In the genomic region with DNA sequence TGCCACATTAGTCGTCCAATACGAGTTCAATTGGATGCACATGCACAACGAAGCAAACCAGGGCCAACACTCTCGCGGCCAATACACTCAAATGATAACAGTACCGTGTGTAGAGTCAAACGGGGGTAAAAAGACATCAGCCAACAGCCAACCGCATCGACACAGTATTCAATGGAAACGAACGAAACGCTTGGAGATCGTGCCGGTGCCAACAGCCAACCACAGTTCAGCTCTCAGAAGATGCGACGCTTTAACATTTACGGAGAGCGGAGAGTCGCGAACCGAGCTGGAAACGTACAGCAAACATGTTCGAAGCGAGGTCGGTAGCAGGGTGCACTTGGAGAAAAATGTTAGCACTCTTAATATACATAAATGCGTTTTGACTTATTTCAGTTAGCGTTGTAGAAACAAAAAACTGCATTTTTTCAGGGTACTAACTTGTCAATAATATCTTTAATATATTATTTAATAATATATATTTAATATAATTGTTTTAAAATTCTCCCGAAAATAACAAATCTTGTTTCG, we compare ENCODE assay signal across 1 fruit fly cellular context.
TF ChIP-seq lines count a peak whose summit lies in the region.

No protein-coding gene starts in this region.

TF ChIP-seq in whole organism, embryonic, 481 proteins besides CTCF, POLR2A, EP300 and RAD21 (continued from another document and continues in another):
- peak; percentile 46 for TF ChIP-seq CG9437 (GFP tag; optimal IDR thresholded peaks at IDR 0.05; lab: Kevin White, UChicago)
- no peak for TF ChIP-seq gcm2 (GFP tag; optimal IDR thresholded peaks at IDR 0.05; lab: Kevin White, UChicago)
- peak; percentile 61 for TF ChIP-seq Hr3 (GFP tag; optimal IDR thresholded peaks at IDR 0.05; lab: Kevin White, UChicago)
- peak; percentile 80 for TF ChIP-seq CG17829 (tag; optimal IDR thresholded peaks at IDR 0.05; lab: Kevin White, UChicago)
- peak; percentile 10 for TF ChIP-seq lbe (GFP tag; optimal IDR thresholded peaks at IDR 0.05; lab: Kevin White, UChicago)
- TF ChIP-seq Camta (GFP tag; optimal IDR thresholded peaks at IDR 0.05; lab: Kevin White, UChicago) = no peak
- no peak for TF ChIP-seq CG6175 (GFP tag; IDR thresholded peaks at IDR 0.05; lab: Robert Waterston, UW)
- TF ChIP-seq sima (GFP tag; optimal IDR thresholded peaks at IDR 0.05; lab: Kevin White, UChicago) = no peak
- peak; percentile 50 for TF ChIP-seq CG4820 (GFP tag; optimal IDR thresholded peaks at IDR 0.05; lab: Kevin White, UChicago)
- peak; percentile 69 for TF ChIP-seq Drgx (GFP tag; IDR thresholded peaks at IDR 0.05; lab: Robert Waterston, UW)
- peak; percentile 60; the same call in 1 of the 2 replicates for TF ChIP-seq CG1024 (GFP tag; IDR thresholded peaks at IDR 0.05; lab: Robert Waterston, UW)
- no peak for TF ChIP-seq Bteb2 (GFP tag; optimal IDR thresholded peaks at IDR 0.05; lab: Kevin White, UChicago)
- TF ChIP-seq D (optimal IDR thresholded peaks at IDR 0.05; lab: Kevin White, UChicago) = no peak
- TF ChIP-seq D (GFP tag; optimal IDR thresholded peaks at IDR 0.05; lab: Kevin White, UChicago) = peak; percentile 68
- TF ChIP-seq luna (GFP tag; optimal IDR thresholded peaks at IDR 0.05; lab: Kevin White, UChicago) = no peak
- TF ChIP-seq sens-2 (GFP tag; IDR thresholded peaks at IDR 0.05; lab: Robert Waterston, UW) = 0 out of 2 replicates have a peak, but pooled peaks have one; percentile 53
- no peak for TF ChIP-seq HHEX (GFP tag; optimal IDR thresholded peaks at IDR 0.05; lab: Kevin White, UChicago)
- TF ChIP-seq CG1602 (GFP tag; optimal IDR thresholded peaks at IDR 0.05; lab: Kevin White, UChicago) = peak; percentile 59
- no peak for TF ChIP-seq stc (GFP tag; IDR thresholded peaks at IDR 0.05; lab: Robert Waterston, UW)
- TF ChIP-seq CG4404 (GFP tag; IDR thresholded peaks at IDR 0.05; lab: Robert Waterston, UW) = no peak
- no peak for TF ChIP-seq Pdp1 (GFP tag; optimal IDR thresholded peaks at IDR 0.05; lab: Kevin White, UChicago)
- peak; percentile 41 for TF ChIP-seq CG18764 (GFP tag; optimal IDR thresholded peaks at IDR 0.05; lab: Kevin White, UChicago)
- no peak for TF ChIP-seq CG2129 (GFP tag; IDR thresholded peaks at IDR 0.05; lab: Robert Waterston, UW; ENCODE audit: partially characterized antibody)
- TF ChIP-seq Lhr (GFP tag; optimal IDR thresholded peaks at IDR 0.05; lab: Kevin White, UChicago) = peak; percentile 1
- TF ChIP-seq Oaz (GFP tag; IDR thresholded peaks at IDR 0.05; lab: Robert Waterston, UW) = no peak
- no peak for TF ChIP-seq Fer2 (tag; optimal IDR thresholded peaks at IDR 0.05; lab: Kevin White, UChicago)
- no peak for TF ChIP-seq abd-A (tag; optimal IDR thresholded peaks at IDR 0.05; lab: Kevin White, UChicago)
- TF ChIP-seq CG8388 (GFP tag; optimal IDR thresholded peaks at IDR 0.05; lab: Kevin White, UChicago) = peak; percentile 68
- no peak for TF ChIP-seq Mrtf (GFP tag; IDR thresholded peaks at IDR 0.05; lab: Robert Waterston, UW)
- 0 out of 2 replicates have a peak, but pooled peaks have one; percentile 44 for TF ChIP-seq HLH3B (GFP tag; IDR thresholded peaks at IDR 0.05; lab: Robert Waterston, UW)
- peak; percentile 45 for TF ChIP-seq CG17385 (GFP tag; optimal IDR thresholded peaks at IDR 0.05; lab: Kevin White, UChicago)
- TF ChIP-seq disco-r (GFP tag; optimal IDR thresholded peaks at IDR 0.05; lab: Kevin White, UChicago) = no peak
- TF ChIP-seq Usf (GFP tag; optimal IDR thresholded peaks at IDR 0.05; lab: Kevin White, UChicago) = no peak
- no peak for TF ChIP-seq Dip2 (GFP tag; IDR thresholded peaks at IDR 0.05; lab: Robert Waterston, UW)
- no peak for TF ChIP-seq TFAM (GFP tag; optimal IDR thresholded peaks at IDR 0.05; lab: Kevin White, UChicago)
- peak; percentile 28 for TF ChIP-seq ewg (GFP tag; optimal IDR thresholded peaks at IDR 0.05; lab: Kevin White, UChicago)
- peak; percentile 50 for TF ChIP-seq lmd (GFP tag; IDR thresholded peaks at IDR 0.05; lab: Robert Waterston, UW)
- TF ChIP-seq CG11504 (tag; optimal IDR thresholded peaks at IDR 0.05; lab: Kevin White, UChicago) = no peak
- TF ChIP-seq crol (GFP tag; IDR thresholded peaks at IDR 0.05; lab: Robert Waterston, UW) = no peak
- peak; percentile 97 for TF ChIP-seq Nf-YC (tag; optimal IDR thresholded peaks at IDR 0.05; lab: Kevin White, UChicago)
- peak; percentile 33 for TF ChIP-seq CG8359 (GFP tag; optimal IDR thresholded peaks at IDR 0.05; lab: Kevin White, UChicago; ENCODE audit: borderline replicate concordance)
- TF ChIP-seq CG15514 (GFP tag; optimal IDR thresholded peaks at IDR 0.05; lab: Kevin White, UChicago) = no peak
- TF ChIP-seq al (GFP tag; IDR thresholded peaks at IDR 0.05; lab: Robert Waterston, UW) = no peak
- TF ChIP-seq Antp (GFP tag; optimal IDR thresholded peaks at IDR 0.05; lab: Kevin White, UChicago) = no peak
- no peak for TF ChIP-seq danr (GFP tag; IDR thresholded peaks at IDR 0.05; lab: Robert Waterston, UW)
- no peak for TF ChIP-seq dm (GFP tag; optimal IDR thresholded peaks at IDR 0.05; lab: Kevin White, UChicago)
- TF ChIP-seq CG15479 (GFP tag; optimal IDR thresholded peaks at IDR 0.05; lab: Kevin White, UChicago) = no peak
- TF ChIP-seq ems (GFP tag; optimal IDR thresholded peaks at IDR 0.05; lab: Kevin White, UChicago) = no peak
- no peak for TF ChIP-seq hkb (optimal IDR thresholded peaks at IDR 0.05; lab: Kevin White, UChicago)
- TF ChIP-seq hkb (GFP tag; IDR thresholded peaks at IDR 0.05; lab: Robert Waterston, UW) = peak; percentile 72
- TF ChIP-seq scrt (GFP tag; optimal IDR thresholded peaks at IDR 0.05; lab: Kevin White, UChicago) = no peak
- no peak for TF ChIP-seq btn (GFP tag; optimal IDR thresholded peaks at IDR 0.05; lab: Kevin White, UChicago)
- TF ChIP-seq shn (GFP tag; optimal IDR thresholded peaks at IDR 0.05; lab: Kevin White, UChicago) = no peak
- TF ChIP-seq CG7786 (GFP tag; optimal IDR thresholded peaks at IDR 0.05; lab: Kevin White, UChicago) = no peak
- TF ChIP-seq Hey (tag; optimal IDR thresholded peaks at IDR 0.05; lab: Kevin White, UChicago) = no peak
- no peak for TF ChIP-seq fru (optimal IDR thresholded peaks at IDR 0.05; lab: Kevin White, UChicago)
- TF ChIP-seq dimm (GFP tag; IDR thresholded peaks at IDR 0.05; lab: Robert Waterston, UW) = 0 out of 2 replicates have a peak, but pooled peaks have one; percentile 15
- TF ChIP-seq CG34422 (GFP tag; IDR thresholded peaks at IDR 0.05; lab: Robert Waterston, UW) = peak; percentile 68; the same call in 2 of the 3 replicates
- TF ChIP-seq CHES-1-like (GFP tag; optimal IDR thresholded peaks at IDR 0.05; lab: Kevin White, UChicago) = no peak
- peak; percentile 35 for TF ChIP-seq CG1233 (GFP tag; optimal IDR thresholded peaks at IDR 0.05; lab: Kevin White, UChicago)
- no peak for TF ChIP-seq knrl (GFP tag; IDR thresholded peaks at IDR 0.05; lab: Robert Waterston, UW; ENCODE audit: partially characterized antibody)
- no peak for TF ChIP-seq nau (GFP tag; optimal IDR thresholded peaks at IDR 0.05; lab: Kevin White, UChicago)
- peak; percentile 8; the same call in 1 of the 2 replicates for TF ChIP-seq Gsc (GFP tag; IDR thresholded peaks at IDR 0.05; lab: Robert Waterston, UW)
- TF ChIP-seq hb (GFP tag; IDR thresholded peaks at IDR 0.05; lab: Robert Waterston, UW; ENCODE audit: partially characterized antibody) = no peak
- no peak for TF ChIP-seq kay (GFP tag; optimal IDR thresholded peaks at IDR 0.05; lab: Kevin White, UChicago)
- TF ChIP-seq Vsx1 (GFP tag; optimal IDR thresholded peaks at IDR 0.05; lab: Kevin White, UChicago) = peak; percentile 59
- no peak for TF ChIP-seq BEAF-32 (GFP tag; optimal IDR thresholded peaks at IDR 0.05; lab: Kevin White, UChicago)
- TF ChIP-seq CG2116 (GFP tag; optimal IDR thresholded peaks at IDR 0.05; lab: Kevin White, UChicago) = peak; percentile 28
- no peak for TF ChIP-seq CG17912 (GFP tag; optimal IDR thresholded peaks at IDR 0.05; lab: Kevin White, UChicago)
- TF ChIP-seq onecut (GFP tag; IDR thresholded peaks at IDR 0.05; lab: Robert Waterston, UW) = no peak
- no peak for TF ChIP-seq CG6854 (GFP tag; optimal IDR thresholded peaks at IDR 0.05; lab: Kevin White, UChicago)
- TF ChIP-seq CG12942 (GFP tag; optimal IDR thresholded peaks at IDR 0.05; lab: Kevin White, UChicago) = peak; percentile 27
- TF ChIP-seq CG2712 (tag; optimal IDR thresholded peaks at IDR 0.05; lab: Kevin White, UChicago) = peak; percentile 85
- peak; percentile 72 for TF ChIP-seq tgo (GFP tag; IDR thresholded peaks at IDR 0.05; lab: Robert Waterston, UW)
- TF ChIP-seq Dll (GFP tag; IDR thresholded peaks at IDR 0.05; lab: Robert Waterston, UW; ENCODE audit: partially characterized antibody) = no peak
- no peak for TF ChIP-seq Mad (GFP tag; optimal IDR thresholded peaks at IDR 0.05; lab: Kevin White, UChicago)
- TF ChIP-seq CG13775 (GFP tag; optimal IDR thresholded peaks at IDR 0.05; lab: Kevin White, UChicago) = peak; percentile 64
- TF ChIP-seq CG12769 (tag; optimal IDR thresholded peaks at IDR 0.05; lab: Kevin White, UChicago) = no peak
- TF ChIP-seq cato (GFP tag; optimal IDR thresholded peaks at IDR 0.05; lab: Kevin White, UChicago; ENCODE audit: borderline replicate concordance) = peak; percentile 3
- TF ChIP-seq gem (tag; optimal IDR thresholded peaks at IDR 0.05; lab: Kevin White, UChicago) = peak; percentile 87
- TF ChIP-seq emc (GFP tag; optimal IDR thresholded peaks at IDR 0.05; lab: Kevin White, UChicago) = no peak
- TF ChIP-seq CG32532 (GFP tag; IDR thresholded peaks at IDR 0.05; lab: Robert Waterston, UW) = peak; percentile 72; the same call in 1 of the 2 replicates
- peak; percentile 83 for TF ChIP-seq Med (GFP tag; lab: Kevin White, UChicago)
- TF ChIP-seq CG10565 (GFP tag; optimal IDR thresholded peaks at IDR 0.05; lab: Kevin White, UChicago) = no peak
- TF ChIP-seq CG3281 (GFP tag; optimal IDR thresholded peaks at IDR 0.05; lab: Kevin White, UChicago) = no peak
- TF ChIP-seq ftz-f1 (GFP tag; optimal IDR thresholded peaks at IDR 0.05; lab: Kevin White, UChicago) = no peak
- no peak for TF ChIP-seq toy (GFP tag; IDR thresholded peaks at IDR 0.05; lab: Robert Waterston, UW)
- TF ChIP-seq gro (GFP tag; optimal IDR thresholded peaks at IDR 0.05; lab: Kevin White, UChicago) = no peak
- TF ChIP-seq insv (GFP tag; optimal IDR thresholded peaks at IDR 0.05; lab: Kevin White, UChicago) = peak in 1 of 2 experiments; percentile 31
- 0 out of 3 replicates have a peak, but pooled peaks have one; percentile 21 for TF ChIP-seq Aef1 (GFP tag; IDR thresholded peaks at IDR 0.05; lab: Robert Waterston, UW)
- TF ChIP-seq amos (GFP tag; IDR thresholded peaks at IDR 0.05; lab: Robert Waterston, UW; ENCODE audit: partially characterized antibody) = no peak
- TF ChIP-seq inv (GFP tag; IDR thresholded peaks at IDR 0.05; lab: Robert Waterston, UW; ENCODE audit: partially characterized antibody) = no peak
- TF ChIP-seq NC2α (GFP tag; optimal IDR thresholded peaks at IDR 0.05; lab: Kevin White, UChicago) = no peak
- TF ChIP-seq CoRest (tag; optimal IDR thresholded peaks at IDR 0.05; lab: Kevin White, UChicago) = peak; percentile 75
- TF ChIP-seq gce (GFP tag; IDR thresholded peaks at IDR 0.05; lab: Robert Waterston, UW) = peak; percentile 47; the same call in 1 of the 3 replicates
- no peak for TF ChIP-seq mld (GFP tag; IDR thresholded peaks at IDR 0.05; lab: Robert Waterston, UW; ENCODE audit: partially characterized antibody)
- no peak for TF ChIP-seq nom (GFP tag; optimal IDR thresholded peaks at IDR 0.05; lab: Kevin White, UChicago)
- TF ChIP-seq CG14667 (GFP tag; IDR thresholded peaks at IDR 0.05; lab: Robert Waterston, UW) = peak; percentile 47; the same call in 1 of the 2 replicates
- no peak for TF ChIP-seq stwl (tag; optimal IDR thresholded peaks at IDR 0.05; lab: Kevin White, UChicago)
- TF ChIP-seq CG8281 (tag; optimal IDR thresholded peaks at IDR 0.05; lab: Kevin White, UChicago) = peak; percentile 30
- peak; percentile 7 for TF ChIP-seq CG6765 (GFP tag; optimal IDR thresholded peaks at IDR 0.05; lab: Kevin White, UChicago)
- no peak for TF ChIP-seq sr (GFP tag; IDR thresholded peaks at IDR 0.05; lab: Robert Waterston, UW)
- TF ChIP-seq CG12071 (GFP tag; optimal IDR thresholded peaks at IDR 0.05; lab: Kevin White, UChicago) = no peak
- no peak for TF ChIP-seq CG31365 (tag; optimal IDR thresholded peaks at IDR 0.05; lab: Kevin White, UChicago)
- TF ChIP-seq nmo (GFP tag; optimal IDR thresholded peaks at IDR 0.05; lab: Kevin White, UChicago) = peak; percentile 82
- TF ChIP-seq Lim3 (GFP tag; IDR thresholded peaks at IDR 0.05; lab: Robert Waterston, UW) = 0 out of 2 replicates have a peak, but pooled peaks have one; percentile 17
- TF ChIP-seq bigmax (GFP tag; optimal IDR thresholded peaks at IDR 0.05; lab: Kevin White, UChicago) = no peak
- TF ChIP-seq Elba2 (GFP tag; optimal IDR thresholded peaks at IDR 0.05; lab: Kevin White, UChicago) = peak; percentile 51
- TF ChIP-seq Trl (optimal IDR thresholded peaks at IDR 0.05; lab: Kevin White, UChicago) = peak; percentile 42 to 76
- TF ChIP-seq Trl (GFP tag; optimal IDR thresholded peaks at IDR 0.05; lab: Kevin White, UChicago) = no peak
- no peak for TF ChIP-seq CG3163 (GFP tag; optimal IDR thresholded peaks at IDR 0.05; lab: Kevin White, UChicago)
- TF ChIP-seq unpg (GFP tag; optimal IDR thresholded peaks at IDR 0.05; lab: Kevin White, UChicago) = no peak
- TF ChIP-seq peb (GFP tag; IDR thresholded peaks at IDR 0.05; lab: Robert Waterston, UW) = 0 out of 2 replicates have a peak, but pooled peaks have one; percentile 44
- TF ChIP-seq NC2β (GFP tag; optimal IDR thresholded peaks at IDR 0.05; lab: Kevin White, UChicago) = no peak
- TF ChIP-seq Awh (GFP tag; IDR thresholded peaks at IDR 0.05; lab: Robert Waterston, UW) = peak; percentile 52; the same call in 1 of the 2 replicates
- no peak for TF ChIP-seq CG7987 (GFP tag; optimal IDR thresholded peaks at IDR 0.05; lab: Kevin White, UChicago)
- TF ChIP-seq run (tag; optimal IDR thresholded peaks at IDR 0.05; lab: Kevin White, UChicago) = peak; percentile 35
- TF ChIP-seq HLH54F (GFP tag; optimal IDR thresholded peaks at IDR 0.05; lab: Kevin White, UChicago) = no peak
- TF ChIP-seq ttk (GFP tag; IDR thresholded peaks at IDR 0.05; lab: Robert Waterston, UW) = peak; percentile 40; the same call in 1 of the 2 replicates
- TF ChIP-seq Max (GFP tag; optimal IDR thresholded peaks at IDR 0.05; lab: Kevin White, UChicago) = no peak
- peak; percentile 62 for TF ChIP-seq tin (GFP tag; optimal IDR thresholded peaks at IDR 0.05; lab: Kevin White, UChicago)
- no peak for TF ChIP-seq CG7928 (GFP tag; optimal IDR thresholded peaks at IDR 0.05; lab: Kevin White, UChicago)
- peak; percentile 25 for TF ChIP-seq tio (GFP tag; optimal IDR thresholded peaks at IDR 0.05; lab: Kevin White, UChicago)
- TF ChIP-seq pita (GFP tag; optimal IDR thresholded peaks at IDR 0.05; lab: Kevin White, UChicago) = no peak
- no peak for TF ChIP-seq CG16863 (GFP tag; optimal IDR thresholded peaks at IDR 0.05; lab: Kevin White, UChicago)
- no peak for TF ChIP-seq mirr (GFP tag; optimal IDR thresholded peaks at IDR 0.05; lab: Kevin White, UChicago)
